Worm (Caenorhabditis elegans): Measurements from ENCODE around the gene T22D1.3.
A peak's percentile ranks its signal among the peaks of the same experiment; 100 is the strongest.

- TF ChIP-seq ZK546.5 (tag; optimal IDR thresholded peaks at IDR 0.05) (no peak), ztf-11 (tag; optimal IDR thresholded peaks at IDR 0.05) (no peak), elt-3 (tag; optimal IDR thresholded peaks at IDR 0.05) (no peak), nhr-12 (tag; optimal IDR thresholded peaks at IDR 0.05) (no peak), snpc-4 (tag; optimal IDR thresholded peaks at IDR 0.05) (no peak), sma-3 (GFP tag; optimal IDR thresholded peaks at IDR 0.05) (no peak), lsy-2 (tag; optimal IDR thresholded peaks at IDR 0.05) (peak in 1 of 2 experiments; percentile 52), nhr-25 (tag; optimal IDR thresholded peaks at IDR 0.05) (no peak), ceh-16 (tag; optimal IDR thresholded peaks at IDR 0.05) (no peak), egl-27 (tag; optimal IDR thresholded peaks at IDR 0.05) (no peak)
These were observed 46.1 kb downstream of the T22D1.3 start for ce11 chrIV:6959483-6959882.
